Worm (Caenorhabditis elegans) whole organism, L2 larva: ENCODE data around the gene pals-20.
A peak's percentile ranks its signal among the peaks of the same experiment; 100 is the strongest.

Experiments used
- C34F6.9 ChIP-seq: fragments of 150-350 bp; optimal IDR thresholded peaks from 2 replicates; lab custom pipeline; 2014; ENCODE audit warnings: missing biosample characterization, missing genetic modification characterization
- F13H6.1 ChIP-seq: sonication (generic microtip); optimal IDR thresholded peaks from 2 replicates; lab custom pipeline; 2016; ENCODE audit warnings: missing genetic modification characterization, missing compliant biosample characterization
- R02D3.7 ChIP-seq: fragments of 150-350 bp; optimal IDR thresholded peaks from 2 replicates; lab custom pipeline; 2014; ENCODE audit warnings: missing biosample characterization, missing genetic modification characterization
- Y55F3AM.14 ChIP-seq: fragments of 200-800 bp; sonication (Bioruptor generic); optimal IDR thresholded peaks from 2 replicates; lab custom pipeline; 2018; ENCODE audit warnings: mild to moderate bottlenecking, missing genetic modification characterization, missing compliant biosample characterization
- ZK546.5 ChIP-seq: sonication (generic microtip); optimal IDR thresholded peaks from 2 replicates; lab custom pipeline; 2017; ENCODE audit warnings: missing biosample characterization, missing genetic modification characterization
- alr-1 ChIP-seq: fragments of 150-350 bp; optimal IDR thresholded peaks from 2 replicates; lab custom pipeline; 2014; ENCODE audit warnings: missing biosample characterization, missing genetic modification characterization
- aly-2 ChIP-seq: fragments of 150-350 bp; optimal IDR thresholded peaks from 2 replicates; lab custom pipeline; 2014; ENCODE audit warnings: missing biosample characterization, missing genetic modification characterization
- ama-1 ChIP-seq: fragments of 150-350 bp; optimal IDR thresholded peaks from 2 replicates; lab custom pipeline; 2018; ENCODE audit warnings: inconsistent platforms
- blmp-1 ChIP-seq: sonication (generic microtip); optimal IDR thresholded peaks from 2 replicates; lab custom pipeline; 2017; ENCODE audit warnings: missing genetic modification characterization, mild to moderate bottlenecking, missing compliant biosample characterization, antibody characterized with exemption, moderate library complexity; ENCODE audit not compliant: insufficient read depth
- ceh-16 ChIP-seq: fragments of 150-350 bp; optimal IDR thresholded peaks from 2 replicates; lab custom pipeline; 2014; ENCODE audit warnings: missing biosample characterization, missing genetic modification characterization
- ceh-82 ChIP-seq: fragments of 150-350 bp; optimal IDR thresholded peaks from 2 replicates; lab custom pipeline; 2014; ENCODE audit warnings: missing biosample characterization, missing genetic modification characterization
- dmd-4 ChIP-seq: sonication (generic microtip); optimal IDR thresholded peaks from 2 replicates; lab custom pipeline; 2017; ENCODE audit warnings: missing biosample characterization, missing genetic modification characterization
- egl-27 ChIP-seq: sonication (generic microtip); optimal IDR thresholded peaks from 3 replicates; lab custom pipeline; 2017; ENCODE audit warnings: missing biosample characterization, missing genetic modification reagents, missing genetic modification characterization
- elt-1 ChIP-seq: fragments of 150-350 bp; optimal IDR thresholded peaks from 2 replicates; lab custom pipeline; 2014; ENCODE audit warnings: missing biosample characterization, missing genetic modification characterization
- fos-1 ChIP-seq: fragments of 150-350 bp; optimal IDR thresholded peaks from 2 replicates; lab custom pipeline; 2014; ENCODE audit warnings: missing biosample characterization, missing genetic modification characterization
- lin-11 ChIP-seq: fragments of 150-350 bp; sonication (generic microtip); optimal IDR thresholded peaks from 2 replicates; lab custom pipeline; 2014; ENCODE audit warnings: missing biosample characterization, missing genetic modification characterization, inconsistent platforms, mixed read lengths
- lin-13 ChIP-seq: fragments of 150-350 bp; optimal IDR thresholded peaks from 2 replicates; lab custom pipeline; 2014; ENCODE audit warnings: missing biosample characterization, missing genetic modification reagents, missing genetic modification characterization
- lin-39 ChIP-seq: fragments of 150-350 bp; optimal IDR thresholded peaks from 2 replicates; lab custom pipeline; 2014; ENCODE audit warnings: missing biosample characterization, missing genetic modification reagents, missing genetic modification characterization
- lsy-2 ChIP-seq, 2 experiments: fragments of 150-350 bp in 1 of 2; sonication (generic microtip) in 1 of 2; optimal IDR thresholded peaks; 2 replicates each; lab custom pipeline; 2014 to 2017; ENCODE audit warnings: missing biosample characterization in 2 of 2, missing genetic modification characterization in 2 of 2
- mab-5 ChIP-seq: fragments of 150-350 bp; optimal IDR thresholded peaks from 2 replicates; lab custom pipeline; 2014; ENCODE audit warnings: missing biosample characterization, missing genetic modification characterization
- mbf-1 ChIP-seq: sonication (generic microtip); optimal IDR thresholded peaks from 2 replicates; lab custom pipeline; 2017; ENCODE audit warnings: missing biosample characterization, missing genetic modification characterization
- mdl-1 ChIP-seq, 2 experiments: fragments of 150-350 bp in 1 of 2; sonication (generic microtip) in 1 of 2; optimal IDR thresholded peaks; 2 replicates each; lab custom pipeline; 2017; ENCODE audit warnings: missing biosample characterization in 2 of 2, missing genetic modification characterization in 2 of 2
- nhr-10 ChIP-seq: sonication (generic microtip); optimal IDR thresholded peaks from 2 replicates; lab custom pipeline; 2017; ENCODE audit warnings: missing biosample characterization, missing genetic modification characterization
- nhr-12 ChIP-seq: fragments of 150-350 bp; optimal IDR thresholded peaks from 2 replicates; lab custom pipeline; 2014; ENCODE audit warnings: missing biosample characterization, missing genetic modification characterization
- nhr-129 ChIP-seq: fragments of 150-350 bp; optimal IDR thresholded peaks from 2 replicates; lab custom pipeline; 2014; ENCODE audit warnings: missing biosample characterization, missing genetic modification characterization
- nhr-21 ChIP-seq: fragments of 150-350 bp; optimal IDR thresholded peaks from 2 replicates; lab custom pipeline; 2014; ENCODE audit warnings: missing biosample characterization, missing genetic modification characterization
- nhr-23 ChIP-seq: fragments of 150-350 bp; optimal IDR thresholded peaks from 2 replicates; lab custom pipeline; 2014; ENCODE audit warnings: missing biosample characterization, missing genetic modification reagents, missing genetic modification characterization
- nhr-237 ChIP-seq: fragments of 150-350 bp; optimal IDR thresholded peaks from 2 replicates; lab custom pipeline; 2014; ENCODE audit warnings: missing biosample characterization, missing genetic modification characterization
- nhr-25 ChIP-seq: fragments of 150-350 bp; sonication (generic microtip); optimal IDR thresholded peaks from 3 replicates; lab custom pipeline; 2014; ENCODE audit warnings: missing biosample characterization, missing genetic modification characterization
- nhr-6 ChIP-seq: fragments of 150-350 bp; optimal IDR thresholded peaks from 2 replicates; lab custom pipeline; 2014; ENCODE audit warnings: missing biosample characterization, missing genetic modification characterization
- nhr-77 ChIP-seq: fragments of 150-350 bp; optimal IDR thresholded peaks from 2 replicates; lab custom pipeline; 2014; ENCODE audit warnings: missing biosample characterization, missing genetic modification characterization
- peb-1 ChIP-seq: fragments of 150-350 bp; optimal IDR thresholded peaks from 2 replicates; lab custom pipeline; 2014; ENCODE audit warnings: missing biosample characterization, missing genetic modification characterization
- sem-4 ChIP-seq: fragments of 150-350 bp; optimal IDR thresholded peaks from 2 replicates; lab custom pipeline; 2014; ENCODE audit warnings: missing biosample characterization, missing genetic modification reagents, missing genetic modification characterization
- skn-1 ChIP-seq: sonication (generic microtip); optimal IDR thresholded peaks from 2 replicates; lab custom pipeline; 2017; ENCODE audit warnings: missing biosample characterization, missing genetic modification characterization
- sma-3 ChIP-seq: sonication (generic microtip); optimal IDR thresholded peaks from 2 replicates; lab custom pipeline; 2016; ENCODE audit warnings: missing genetic modification reagents, missing genetic modification characterization, missing compliant biosample characterization
- snpc-4 ChIP-seq: fragments of 150-350 bp; optimal IDR thresholded peaks from 2 replicates; lab custom pipeline; 2014; ENCODE audit warnings: missing biosample characterization, missing genetic modification characterization
- unc-39 ChIP-seq: fragments of 150-350 bp; optimal IDR thresholded peaks from 2 replicates; lab custom pipeline; 2014; ENCODE audit warnings: missing biosample characterization, missing genetic modification characterization
- unc-55 ChIP-seq: fragments of 150-350 bp; sonication (generic microtip); optimal IDR thresholded peaks from 3 replicates; lab custom pipeline; 2014; ENCODE audit warnings: missing biosample characterization, missing genetic modification reagents, missing genetic modification characterization
- unc-62 ChIP-seq: fragments of 150-350 bp; optimal IDR thresholded peaks from 2 replicates; lab custom pipeline; 2014; ENCODE audit warnings: missing biosample characterization, missing genetic modification reagents, missing genetic modification characterization
- zag-1 ChIP-seq: fragments of 150-350 bp; optimal IDR thresholded peaks from 2 replicates; lab custom pipeline; 2014; ENCODE audit warnings: missing biosample characterization, missing genetic modification characterization
- ztf-1 ChIP-seq: fragments of 200-800 bp; sonication (Bioruptor generic); conservative IDR thresholded peaks from 2 replicates; pipeline ENCODE4 v1.3.6; 2022; ENCODE audit warnings: missing genetic modification characterization, missing compliant biosample characterization
- ztf-11 ChIP-seq: sonication (generic microtip); optimal IDR thresholded peaks from 2 replicates; lab custom pipeline; 2017; ENCODE audit warnings: missing biosample characterization, missing genetic modification characterization
- ztf-4 ChIP-seq: fragments of 150-350 bp; optimal IDR thresholded peaks from 2 replicates; lab custom pipeline; 2014; ENCODE audit warnings: missing biosample characterization, missing genetic modification characterization

Gene pals-20

DNA sequence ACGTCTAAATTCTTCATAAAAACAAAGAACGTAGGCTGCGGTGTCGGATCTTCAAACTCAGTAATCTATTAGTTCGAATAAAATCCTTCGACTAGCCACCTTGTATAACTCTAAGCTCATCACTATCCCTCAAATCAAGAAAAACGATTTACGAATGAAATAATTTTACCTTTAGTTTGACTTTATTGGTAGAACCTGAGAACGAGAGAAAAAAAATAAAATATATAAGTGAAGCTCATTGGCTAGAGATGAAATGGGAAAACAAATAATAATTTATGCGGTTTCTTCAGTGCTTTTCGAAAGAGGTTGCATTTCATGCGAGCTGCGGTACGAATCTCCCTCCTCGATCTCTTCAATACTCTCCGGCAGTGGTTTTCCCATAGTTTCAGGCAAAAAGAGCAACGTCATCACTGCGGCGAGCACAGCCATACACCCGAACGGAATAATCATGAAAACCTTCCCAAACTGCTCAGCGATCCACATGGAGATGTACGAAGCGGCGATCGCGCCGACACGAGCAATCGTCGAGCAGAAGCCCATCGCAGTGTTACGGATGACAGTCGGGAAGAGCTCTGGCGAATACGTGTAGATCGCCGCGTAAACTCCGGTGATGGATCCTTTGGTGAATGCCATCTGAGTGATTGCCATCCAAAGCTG, 31.7 kb upstream of the pals-20 start (continued):
- TF ChIP-seq nhr-23 (tag; lab: Kevin White, UChicago): no peak
- no peak for TF ChIP-seq zag-1
- no peak for TF ChIP-seq egl-27 (tag; lab: Kevin White, UChicago)
- peak; percentile 82 for TF ChIP-seq ztf-4
- TF ChIP-seq ceh-82: no peak
- TF ChIP-seq nhr-129 (tag; lab: Kevin White, UChicago): peak; percentile 49
- TF ChIP-seq Y55F3AM.14 (GFP tag; lab: Kevin White, UChicago): peak; percentile 79
- peak; percentile 45 for TF ChIP-seq sem-4 (tag; lab: Kevin White, UChicago)
- TF ChIP-seq mdl-1 (tag; optimal IDR thresholded peaks at IDR 0.05; lab: Kevin White, UChicago): no peak
- no peak for TF ChIP-seq nhr-10 (tag; lab: Kevin White, UChicago)
- TF ChIP-seq F13H6.1 (tag; lab: Kevin White, UChicago): peak; percentile 24
- no peak for TF ChIP-seq elt-1 (tag; lab: Kevin White, UChicago)
- peak; percentile 18 for TF ChIP-seq mbf-1 (tag; lab: Kevin White, UChicago)
- no peak for TF ChIP-seq alr-1 (tag; lab: Kevin White, UChicago)
- no peak for TF ChIP-seq snpc-4 (tag; lab: Kevin White, UChicago)
- peak; percentile 38 for TF ChIP-seq unc-55 (GFP tag; lab: Kevin White, UChicago)
- no peak for TF ChIP-seq mab-5 (tag; lab: Kevin White, UChicago)

DNA sequence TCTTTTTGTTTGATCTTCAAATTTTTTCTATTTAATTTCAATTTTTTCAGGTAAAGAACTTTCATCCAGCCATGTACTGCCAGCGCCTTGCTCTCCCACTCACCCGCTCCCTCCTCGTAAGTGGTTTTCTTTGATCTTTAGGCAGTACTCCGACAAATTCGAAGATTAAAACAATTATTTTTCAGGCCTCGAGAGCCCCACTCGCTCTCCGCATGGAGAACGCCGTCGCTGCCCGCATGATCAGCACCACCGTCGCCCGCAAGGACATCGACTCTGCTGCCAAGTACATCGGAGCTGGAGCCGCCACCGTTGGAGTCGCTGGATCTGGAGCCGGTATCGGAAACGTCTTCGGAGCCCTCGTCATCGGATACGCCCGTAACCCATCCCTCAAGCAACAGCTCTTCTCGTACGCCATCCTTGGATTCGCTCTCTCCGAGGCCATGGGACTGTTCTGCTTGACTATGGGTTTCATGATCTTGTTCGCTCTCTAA, 31.1 kb upstream of the pals-20 start, which contains the start of gene Y82E9BR.3:
TSS of gene Y82E9BR.3 (plus strand) at position 51 of the 491 bp plus-strand sequence.
- no peak for TF ChIP-seq mbf-1 (tag; lab: Kevin White, UChicago)
- no peak for TF ChIP-seq unc-62
- TF ChIP-seq sma-3 (GFP tag; lab: Kevin White, UChicago): no peak
- TF ChIP-seq ztf-1 (GFP tag; lab: Robert Waterston, UW): no peak
- no peak for TF ChIP-seq ztf-11
- no peak for TF ChIP-seq mdl-1 (tag; optimal IDR thresholded peaks at IDR 0.05; lab: Kevin White, UChicago)
- no peak for TF ChIP-seq alr-1 (tag; lab: Kevin White, UChicago)
- TF ChIP-seq unc-39: no peak
- no peak for TF ChIP-seq nhr-25 (tag; lab: Kevin White, UChicago)
- no peak for TF ChIP-seq Y55F3AM.14 (GFP tag; lab: Kevin White, UChicago)
- TF ChIP-seq skn-1: no peak
- no peak for TF ChIP-seq C34F6.9 (tag; lab: Kevin White, UChicago)
- TF ChIP-seq ceh-82: no peak
- TF ChIP-seq nhr-6 (tag; lab: Kevin White, UChicago): no peak
- no peak for TF ChIP-seq blmp-1 (tag; lab: Kevin White, UChicago)
- no peak for TF ChIP-seq sem-4 (tag; lab: Kevin White, UChicago)
- no peak for TF ChIP-seq snpc-4 (tag; lab: Kevin White, UChicago)
- no peak for TF ChIP-seq nhr-12 (tag; lab: Kevin White, UChicago)
- TF ChIP-seq unc-55 (GFP tag; lab: Kevin White, UChicago): no peak

- no peak for TF ChIP-seq nhr-77 (tag; lab: Kevin White, UChicago)
- no peak for TF ChIP-seq lin-39 (tag; lab: Kevin White, UChicago)
- no peak for TF ChIP-seq peb-1 (tag; lab: Kevin White, UChicago)
- TF ChIP-seq nhr-237 (tag; lab: Kevin White, UChicago): peak; percentile 37
- TF ChIP-seq nhr-21: peak; percentile 77
- TF ChIP-seq nhr-10 (tag; lab: Kevin White, UChicago): no peak
- peak; percentile 61 for TF ChIP-seq nhr-6 (tag; lab: Kevin White, UChicago)
- TF ChIP-seq dmd-4 (tag; lab: Kevin White, UChicago): no peak
- peak; percentile 97 for TF ChIP-seq ZK546.5 (tag; lab: Kevin White, UChicago)
- TF ChIP-seq R02D3.7 (tag; lab: Kevin White, UChicago): no peak
- no peak for TF ChIP-seq mbf-1 (tag; lab: Kevin White, UChicago)
- TF ChIP-seq unc-62: no peak
- TF ChIP-seq fos-1 (tag; lab: Kevin White, UChicago): peak; percentile 75
- no peak for TF ChIP-seq alr-1 (tag; lab: Kevin White, UChicago)
- TF ChIP-seq ceh-82: peak; percentile 21
- TF ChIP-seq mdl-1 (tag; optimal IDR thresholded peaks at IDR 0.05; lab: Kevin White, UChicago): peak; percentile 5 to 75
- TF ChIP-seq ztf-1 (GFP tag; lab: Robert Waterston, UW): no peak
- peak; percentile 59 for TF ChIP-seq snpc-4 (tag; lab: Kevin White, UChicago)
- TF ChIP-seq sma-3 (GFP tag; lab: Kevin White, UChicago): peak; percentile 88
- peak; percentile 2 for TF ChIP-seq blmp-1 (tag; lab: Kevin White, UChicago)
- TF ChIP-seq lin-13 (GFP tag; lab: Kevin White, UChicago): peak; percentile 96
- TF ChIP-seq F13H6.1 (tag; lab: Kevin White, UChicago): peak; percentile 86
- peak; percentile 67 for TF ChIP-seq Y55F3AM.14 (GFP tag; lab: Kevin White, UChicago)
- TF ChIP-seq ceh-16 (tag; lab: Kevin White, UChicago): peak; percentile 79
- TF ChIP-seq egl-27 (tag; lab: Kevin White, UChicago): peak; percentile 30
- peak; percentile 98 to 99 for TF ChIP-seq lsy-2 (tag; optimal IDR thresholded peaks at IDR 0.05; lab: Kevin White, UChicago)
- TF ChIP-seq lin-11 (tag; lab: Kevin White, UChicago): peak; percentile 90
- TF ChIP-seq nhr-25 (tag; lab: Kevin White, UChicago): peak; percentile 84
- TF ChIP-seq ztf-4: peak; percentile 63
- peak; percentile 95 for TF ChIP-seq unc-55 (GFP tag; lab: Kevin White, UChicago)
- peak; percentile 89 for TF ChIP-seq C34F6.9 (tag; lab: Kevin White, UChicago)
- TF ChIP-seq unc-39: no peak
- peak; percentile 40 for TF ChIP-seq ama-1 (lab: Kevin White, UChicago)
- no peak for TF ChIP-seq nhr-12 (tag; lab: Kevin White, UChicago)
- peak; percentile 40 for TF ChIP-seq mab-5 (tag; lab: Kevin White, UChicago)
- TF ChIP-seq sem-4 (tag; lab: Kevin White, UChicago): peak; percentile 47
- TF ChIP-seq nhr-129 (tag; lab: Kevin White, UChicago): peak; percentile 89
- TF ChIP-seq aly-2 (tag; lab: Kevin White, UChicago): no peak
Observed at ce11 chrIII:1418709-1419108, 30.6 kb upstream of the pals-20 start.
